Worm (Caenorhabditis elegans): ENCODE data around the gene C55A6.7.

- TF ChIP-seq B0310.2 (tag; optimal IDR thresholded peaks at IDR 0.05) (no peak), pes-1 (GFP tag; IDR thresholded peaks at IDR 0.05) (no peak)
These were observed 8.4 kb upstream of the C55A6.7 start for ce11 chrV:11528633-11529327.

All from whole organism, early embryonic.